Fruit fly (Drosophila melanogaster) whole organism, adult: ENCODE results near the gene Nepl3.

ENCODE experiments used
- CG11617 ChIP-seq: fragments of 200-800 bp; sonication (Bioruptor generic); optimal IDR thresholded peaks from 2 replicates; lab custom pipeline; 2017; ENCODE audit warnings: mild to moderate bottlenecking, missing biosample characterization, missing genetic modification reagents, missing genetic modification characterization
- CG5204 ChIP-seq: fragments of 200-800 bp; sonication (Bioruptor generic); optimal IDR thresholded peaks from 2 replicates; lab custom pipeline; 2016; ENCODE audit warnings: missing biosample characterization, missing genetic modification characterization
- ovo ChIP-seq: fragments of 200-800 bp; sonication (Bioruptor generic); optimal IDR thresholded peaks from 2 replicates; lab custom pipeline; 2016; ENCODE audit warnings: missing biosample characterization, missing genetic modification characterization

Gene Nepl3

dm6 chr2L:5006323-5006722, 51.7 kb downstream of the Nepl3 start:
- TF ChIP-seq CG5204 (no peak), ovo (GFP tag; lab: Kevin White, UChicago) (peak; percentile 42), CG11617 (GFP tag; lab: Kevin White, UChicago) (no peak)
